Fruit fly (Drosophila melanogaster) whole organism, wandering third instar larva: Measurements from ENCODE around the gene snsl.

Source experiments
- Abd-B ChIP-seq: fragments of >200 bp; optimal IDR thresholded peaks from 2 replicates; lab custom pipeline; 2017; ENCODE audit warnings: missing biosample characterization, missing genetic modification characterization
- Dfd ChIP-seq: fragments of >200 bp; optimal IDR thresholded peaks from 2 replicates; lab custom pipeline; 2017; ENCODE audit warnings: missing biosample characterization, missing genetic modification characterization
- Dif ChIP-seq: fragments of 200-275, 200-300 bp; sonication (Bioruptor generic); optimal IDR thresholded peaks from 2 replicates; lab custom pipeline; 2018; ENCODE audit warnings: missing biosample characterization, missing genetic modification characterization; ENCODE audit not compliant: partially characterized antibody
- HLH106 ChIP-seq: fragments of 200-800 bp; optimal IDR thresholded peaks from 3 replicates; lab custom pipeline; 2019; ENCODE audit warnings: missing biosample characterization, mild to moderate bottlenecking, missing genetic modification characterization, moderate library complexity
- Hnf4 ChIP-seq: fragments of 200-800 bp; sonication (Bioruptor generic); optimal IDR thresholded peaks from 2 replicates; lab custom pipeline; 2016; ENCODE audit warnings: missing biosample characterization, mild to moderate bottlenecking, missing genetic modification characterization
- Hr78 ChIP-seq: fragments of >200 bp; optimal IDR thresholded peaks from 2 replicates; lab custom pipeline; 2017; ENCODE audit warnings: missing biosample characterization, missing genetic modification characterization
- Jra ChIP-seq: sonication (Bioruptor generic); optimal IDR thresholded peaks from 2 replicates; lab custom pipeline; 2016; ENCODE audit warnings: missing biosample characterization, missing genetic modification characterization
- br ChIP-seq: fragments of 200-800 bp; sonication (Bioruptor generic); optimal IDR thresholded peaks from 2 replicates; lab custom pipeline; 2016; ENCODE audit warnings: missing biosample characterization, missing genetic modification characterization
- ey ChIP-seq: fragments of 200-800 bp; sonication (Bioruptor generic); optimal IDR thresholded peaks from 2 replicates; lab custom pipeline; 2016; ENCODE audit warnings: missing biosample characterization, missing genetic modification characterization
- h ChIP-seq: fragments of 200-800 bp; sonication (Bioruptor generic); optimal IDR thresholded peaks from 3 replicates; lab custom pipeline; 2016; ENCODE audit warnings: missing biosample characterization, mild to moderate bottlenecking, missing genetic modification characterization
- jim ChIP-seq: fragments of 175-275, 200-325 bp; sonication (Bioruptor generic); optimal IDR thresholded peaks from 2 replicates; lab custom pipeline; 2016; ENCODE audit warnings: missing biosample characterization, mild to moderate bottlenecking, missing genetic modification characterization
- psq ChIP-seq: fragments of 200-800 bp; sonication (Bioruptor generic); optimal IDR thresholded peaks from 3 replicates; lab custom pipeline; 2017; ENCODE audit warnings: missing biosample characterization, mild to moderate bottlenecking, missing genetic modification characterization, moderate library complexity
- usp ChIP-seq: fragments of >200 bp; optimal IDR thresholded peaks from 2 replicates; lab custom pipeline; 2017; ENCODE audit warnings: missing biosample characterization, missing genetic modification characterization

DNA sequence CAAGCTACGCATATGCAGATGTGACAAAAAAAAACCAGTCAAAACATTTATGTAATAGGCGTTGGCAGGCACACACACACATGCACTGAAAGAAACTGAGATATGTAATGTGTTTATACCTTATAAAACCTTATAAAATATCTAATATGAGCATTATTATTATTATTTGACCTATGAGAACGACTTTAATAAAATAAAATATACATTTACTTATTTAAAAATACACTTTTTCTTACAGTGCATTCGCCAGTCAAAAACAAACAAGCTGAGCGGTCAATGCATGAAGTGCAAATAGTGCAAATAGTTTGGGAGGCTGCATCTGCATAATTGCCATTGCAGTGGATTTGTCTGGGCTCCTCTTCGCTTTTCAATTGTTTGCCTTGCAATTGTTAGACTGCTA, 1.4 kb upstream of the snsl start:
- TF ChIP-seq Dfd (GFP tag; lab: Kevin White, UChicago) (no peak), Jra (no peak), psq (GFP tag; lab: Kevin White, UChicago) (no peak), Dif (no peak), jim (no peak), HLH106 (tag; lab: Kevin White, UChicago) (no peak), h (GFP tag; lab: Kevin White, UChicago) (peak; percentile 16), Hnf4 (GFP tag; lab: Kevin White, UChicago) (no peak), Abd-B (GFP tag; lab: Kevin White, UChicago) (no peak), usp (GFP tag; lab: Kevin White, UChicago) (no peak), ey (no peak), br (GFP tag; lab: Kevin White, UChicago) (no peak), Hr78 (GFP tag; lab: Kevin White, UChicago) (no peak)
